Fruit fly (Drosophila melanogaster) whole organism, embryonic: Measurements from ENCODE around the gene Vta1.
A peak's percentile ranks its signal among the peaks of the same experiment; 100 is the strongest.

Experiments used
- Adf1 ChIP-seq: fragments of 200-800 bp; sonication (Bioruptor generic); IDR thresholded peaks from 2 replicates; pipeline ENCODE4 v1.3.6; 2022; ENCODE audit warnings: missing biosample characterization, missing genetic modification characterization
- Bgb ChIP-seq: fragments of 200-800 bp; sonication (Bioruptor generic); IDR thresholded peaks from 2 replicates; pipeline ENCODE4 v1.3.6; 2022; ENCODE audit warnings: missing biosample characterization, missing genetic modification characterization; ENCODE audit not compliant: partially characterized antibody
- Blimp-1 ChIP-seq: fragments of 200-800 bp; sonication (Bioruptor generic); optimal IDR thresholded peaks from 3 replicates; lab custom pipeline; 2018; ENCODE audit warnings: missing biosample characterization, missing genetic modification characterization, mild to moderate bottlenecking, moderate library complexity, missing genetic modification reagents
- CG10321 ChIP-seq: fragments of 200-800 bp; sonication (Bioruptor generic); IDR thresholded peaks from 2 replicates; pipeline ENCODE4 v1.3.6; 2022; ENCODE audit warnings: missing biosample characterization, missing genetic modification characterization
- CG10366 ChIP-seq: fragments of 200-800 bp; sonication (Bioruptor generic); IDR thresholded peaks from 2 replicates; pipeline ENCODE4 v1.3.6; 2022; ENCODE audit warnings: missing biosample characterization, missing genetic modification characterization
- CG10959 ChIP-seq: fragments of 200-800 bp; sonication (Bioruptor generic); IDR thresholded peaks from 2 replicates; pipeline ENCODE4 v1.3.6; 2022; ENCODE audit warnings: missing biosample characterization, missing genetic modification characterization
- CG11247 ChIP-seq: fragments of 200-800 bp; sonication (Bioruptor generic); IDR thresholded peaks from 2 replicates; pipeline ENCODE4 v1.3.6; 2022; ENCODE audit warnings: missing biosample characterization, missing genetic modification characterization
- CG11504 ChIP-seq: fragments of 200-800 bp; sonication (Bioruptor generic); optimal IDR thresholded peaks from 3 replicates; lab custom pipeline; 2019; ENCODE audit warnings: missing biosample characterization, mild to moderate bottlenecking, missing genetic modification characterization, moderate library complexity
- CG11560 ChIP-seq: fragments of 200-800 bp; sonication (Bioruptor generic); IDR thresholded peaks from 3 replicates; pipeline ENCODE4 v1.3.6; 2022; ENCODE audit warnings: missing biosample characterization, missing genetic modification characterization
- CG12155 ChIP-seq: fragments of 200-800 bp; sonication (Bioruptor generic); optimal IDR thresholded peaks from 3 replicates; lab custom pipeline; 2016; ENCODE audit warnings: missing biosample characterization, missing genetic modification characterization
- CG1233 ChIP-seq: fragments of 200-800 bp; sonication (Bioruptor generic); optimal IDR thresholded peaks from 4 replicates; lab custom pipeline; 2018; ENCODE audit warnings: missing biosample characterization, mild to moderate bottlenecking, missing genetic modification characterization
- CG13775 ChIP-seq: fragments of 200-800 bp; sonication (Bioruptor generic); optimal IDR thresholded peaks from 3 replicates; lab custom pipeline; 2017; ENCODE audit warnings: missing biosample characterization, mild to moderate bottlenecking, missing genetic modification characterization
- CG15073 ChIP-seq: fragments of 200-800 bp; sonication (Bioruptor generic); optimal IDR thresholded peaks from 2 replicates; lab custom pipeline; 2016; ENCODE audit warnings: missing biosample characterization, missing genetic modification characterization
- CG17385 ChIP-seq: fragments of 200-800 bp; sonication (Bioruptor generic); optimal IDR thresholded peaks from 3 replicates; lab custom pipeline; 2018; ENCODE audit warnings: missing biosample characterization, mild to moderate bottlenecking, missing genetic modification characterization
- CG17612 ChIP-seq: fragments of 200-800 bp; sonication (Bioruptor generic); IDR thresholded peaks from 2 replicates; pipeline ENCODE4 v1.3.6; 2022; ENCODE audit warnings: missing biosample characterization, missing genetic modification characterization
- CG18011 ChIP-seq: fragments of 200-800 bp; sonication (Bioruptor generic); optimal IDR thresholded peaks from 2 replicates; lab custom pipeline; 2017; ENCODE audit warnings: missing biosample characterization, missing genetic modification characterization, mild to moderate bottlenecking, moderate library complexity, missing genotype
- CG18262 ChIP-seq: fragments of 200-800 bp; optimal IDR thresholded peaks from 3 replicates; lab custom pipeline; 2019; ENCODE audit warnings: missing biosample characterization, mild to moderate bottlenecking, missing genetic modification characterization, moderate library complexity
- CG2678 ChIP-seq: fragments of 200-800 bp; sonication (Bioruptor generic); optimal IDR thresholded peaks from 3 replicates; lab custom pipeline; 2019; ENCODE audit warnings: missing biosample characterization, mild to moderate bottlenecking, missing genetic modification characterization, moderate library complexity
- CG2889 ChIP-seq: fragments of 200-800 bp; sonication (Bioruptor generic); IDR thresholded peaks from 3 replicates; pipeline ENCODE4 v1.3.6; 2022; ENCODE audit warnings: missing biosample characterization, missing genetic modification characterization
- CG30403 ChIP-seq: fragments of 200-800 bp; sonication (Bioruptor generic); optimal IDR thresholded peaks from 3 replicates; lab custom pipeline; 2016; ENCODE audit warnings: missing biosample characterization, missing genetic modification characterization
- CG31441 ChIP-seq: fragments of 200-800 bp; sonication (Bioruptor generic); IDR thresholded peaks from 2 replicates; pipeline ENCODE4 v1.3.6; 2022; ENCODE audit warnings: missing biosample characterization, missing genetic modification characterization
- CG43689 ChIP-seq: fragments of 200-800 bp; sonication (Bioruptor generic); IDR thresholded peaks from 2 replicates; pipeline ENCODE4 v1.3.6; 2022; ENCODE audit warnings: missing biosample characterization, missing genetic modification characterization
- CG6272 ChIP-seq: fragments of 200-800 bp; sonication (Bioruptor generic); IDR thresholded peaks from 2 replicates; pipeline ENCODE4 v1.3.6; 2022; ENCODE audit warnings: missing biosample characterization, missing genetic modification characterization
- CG6683 ChIP-seq: fragments of 200-800 bp; sonication (Bioruptor generic); optimal IDR thresholded peaks from 2 replicates; lab custom pipeline; 2017; ENCODE audit warnings: missing biosample characterization, mild to moderate bottlenecking, missing genetic modification characterization, missing genetic modification reagents
- CG6813 ChIP-seq: fragments of 200-800 bp; sonication (Bioruptor generic); optimal IDR thresholded peaks from 2 replicates; lab custom pipeline; 2017; ENCODE audit warnings: missing biosample characterization, missing genetic modification characterization, mild to moderate bottlenecking, moderate library complexity, missing genetic modification reagents
- CG8944 ChIP-seq: fragments of 200-800 bp; sonication (Bioruptor generic); optimal IDR thresholded peaks from 3 replicates; lab custom pipeline; 2016; ENCODE audit warnings: missing biosample characterization, missing genetic modification characterization
- CG9817 ChIP-seq: fragments of 200-800 bp; sonication (Bioruptor generic); optimal IDR thresholded peaks from 2 replicates; lab custom pipeline; 2018; ENCODE audit warnings: missing biosample characterization, mild to moderate bottlenecking, missing genetic modification characterization, moderate library complexity
- CTCF ChIP-seq: fragments of 200-800 bp; sonication (Bioruptor generic); optimal IDR thresholded peaks from 2 replicates; lab custom pipeline; 2017; ENCODE audit warnings: missing biosample characterization, mild to moderate bottlenecking, missing genetic modification characterization, moderate library complexity
- HLH4C ChIP-seq: fragments of 200-800 bp; sonication (Bioruptor generic); IDR thresholded peaks from 3 replicates; pipeline ENCODE4 v1.3.6; 2022; ENCODE audit warnings: missing biosample characterization, missing genetic modification characterization; ENCODE audit not compliant: partially characterized antibody
- HLH54F ChIP-seq: fragments of 200-800 bp; sonication (Bioruptor generic); optimal IDR thresholded peaks from 3 replicates; lab custom pipeline; 2016; ENCODE audit warnings: missing biosample characterization, missing genetic modification characterization
- HmgD ChIP-seq: fragments of 200-800 bp; sonication (Bioruptor generic); optimal IDR thresholded peaks from 3 replicates; lab custom pipeline; 2016; ENCODE audit warnings: missing biosample characterization, missing genetic modification characterization
- Lhr ChIP-seq: fragments of 200-800 bp; sonication (Bioruptor generic); optimal IDR thresholded peaks from 3 replicates; lab custom pipeline; 2017; ENCODE audit warnings: mild to moderate bottlenecking, missing biosample characterization, missing genetic modification reagents, missing genetic modification characterization
- Max ChIP-seq: fragments of 200-800 bp; sonication (Bioruptor generic); optimal IDR thresholded peaks from 2 replicates; lab custom pipeline; 2016; ENCODE audit warnings: missing biosample characterization, mild to moderate bottlenecking, missing genetic modification characterization
- Oli ChIP-seq: fragments of 200-800 bp; sonication (Bioruptor generic); optimal IDR thresholded peaks from 2 replicates; lab custom pipeline; 2018; ENCODE audit warnings: missing biosample characterization, mild to moderate bottlenecking, missing genetic modification characterization, moderate library complexity
- Rfx ChIP-seq: fragments of 200-800 bp; sonication (Bioruptor generic); IDR thresholded peaks from 2 replicates; pipeline ENCODE4 v1.3.6; 2022; ENCODE audit warnings: missing biosample characterization, missing genetic modification characterization
- Six4 ChIP-seq: fragments of 200-800 bp; sonication (Bioruptor generic); optimal IDR thresholded peaks from 2 replicates; lab custom pipeline; 2016; ENCODE audit warnings: missing biosample characterization, missing genetic modification characterization
- Stat92E ChIP-seq, 3 experiments: fragments of >200 bp in 2 of 3; fragments of 200-800 bp in 1 of 3; sonication (Bioruptor generic) in 1 of 3; optimal IDR thresholded peaks; 2 replicates each; lab custom pipeline; 2017 to 2019; ENCODE audit warnings: missing biosample characterization in 3 of 3, missing genetic modification characterization in 3 of 3, mild to moderate bottlenecking in 1 of 3, moderate library complexity in 1 of 3
- bowl ChIP-seq: fragments of 200-800 bp; sonication (Bioruptor generic); IDR thresholded peaks from 2 replicates; pipeline ENCODE4 v1.3.6; 2022; ENCODE audit warnings: missing biosample characterization, missing genetic modification characterization
- cato ChIP-seq: fragments of 200-800 bp; sonication (Bioruptor generic); optimal IDR thresholded peaks from 2 replicates; lab custom pipeline; 2016; ENCODE audit warnings: missing biosample characterization, missing genetic modification characterization, borderline replicate concordance
- cg ChIP-seq: fragments of 200-800 bp; sonication (Bioruptor generic); optimal IDR thresholded peaks from 3 replicates; lab custom pipeline; 2019; ENCODE audit warnings: missing biosample characterization, mild to moderate bottlenecking, missing genetic modification characterization, moderate library complexity
- cwo ChIP-seq: fragments of 200-800 bp; sonication (Bioruptor generic); optimal IDR thresholded peaks from 3 replicates; lab custom pipeline; 2017; ENCODE audit warnings: missing biosample characterization, missing genetic modification characterization, mild to moderate bottlenecking, moderate library complexity, missing genetic modification reagents
- eve ChIP-seq, 2 experiments: fragments of >200 bp; optimal IDR thresholded peaks; 2 replicates each; lab custom pipeline; 2017; ENCODE audit warnings: missing biosample characterization in 2 of 2, missing genetic modification characterization in 2 of 2
- kah ChIP-seq: fragments of 200-800 bp; sonication (Bioruptor generic); optimal IDR thresholded peaks from 2 replicates; lab custom pipeline; 2018; ENCODE audit warnings: missing biosample characterization, mild to moderate bottlenecking, missing genetic modification characterization
- klu ChIP-seq: fragments of 200-800 bp; sonication (Bioruptor generic); IDR thresholded peaks from 2 replicates; pipeline ENCODE4 v1.3.6; 2022; ENCODE audit warnings: missing biosample characterization, missing genetic modification characterization
- peb ChIP-seq: fragments of 200-800 bp; sonication (Bioruptor generic); IDR thresholded peaks from 2 replicates; pipeline ENCODE4 v1.3.6; 2022; ENCODE audit warnings: missing biosample characterization, missing genetic modification characterization
- pfk ChIP-seq: fragments of 200-800 bp; sonication (Bioruptor generic); optimal IDR thresholded peaks from 2 replicates; lab custom pipeline; 2018; ENCODE audit warnings: missing biosample characterization, mild to moderate bottlenecking, missing genetic modification characterization, moderate library complexity
- pho ChIP-seq: fragments of 200-800 bp; sonication (Bioruptor generic); optimal IDR thresholded peaks from 2 replicates; lab custom pipeline; 2016; ENCODE audit warnings: missing biosample characterization, missing genetic modification characterization
- slbo ChIP-seq: fragments of 200-800 bp; sonication (Bioruptor generic); IDR thresholded peaks from 2 replicates; pipeline ENCODE4 v1.3.6; 2022; ENCODE audit warnings: missing biosample characterization, missing genetic modification characterization
- sqz ChIP-seq: fragments of 200-800 bp; sonication (Bioruptor generic); optimal IDR thresholded peaks from 3 replicates; lab custom pipeline; 2018; ENCODE audit warnings: missing biosample characterization, mild to moderate bottlenecking, missing genetic modification characterization
- vvl ChIP-seq: fragments of 200-800 bp; sonication (Bioruptor generic); IDR thresholded peaks from 2 replicates; pipeline ENCODE4 v1.3.6; 2022; ENCODE audit warnings: missing biosample characterization, missing genetic modification characterization

Gene Vta1

dm6 chr3L:1639185-1639812, 13.4 kb downstream of the Vta1 start, which contains the start of the genes Mettl2 and Bgb (continued):
- TF ChIP-seq CG10959 (GFP tag; lab: Robert Waterston, UW) (peak; percentile 67), Oli (tag; lab: Kevin White, UChicago) (peak; percentile 66), cg (GFP tag; lab: Kevin White, UChicago) (no peak), CG9817 (tag; lab: Kevin White, UChicago) (peak; percentile 87), CG12155 (GFP tag; lab: Kevin White, UChicago) (peak; percentile 81), CG17385 (GFP tag; lab: Kevin White, UChicago) (no peak), CG43689 (GFP tag; lab: Robert Waterston, UW) (no peak), CG6683 (GFP tag; lab: Kevin White, UChicago) (peak; percentile 26), CTCF (GFP tag; lab: Kevin White, UChicago) (no peak), CG11560 (tag; lab: Robert Waterston, UW) (peak; percentile 71), CG8944 (GFP tag; lab: Kevin White, UChicago) (peak; percentile 73), Stat92E (GFP tag; optimal IDR thresholded peaks at IDR 0.05; lab: Kevin White, UChicago) (no peak), kah (GFP tag; lab: Kevin White, UChicago) (no peak), pfk (GFP tag; lab: Kevin White, UChicago) (no peak), CG31441 (GFP tag; lab: Robert Waterston, UW) (peak; percentile 74), CG15073 (no peak), HLH4C (GFP tag; lab: Robert Waterston, UW) (peak; percentile 56; the same call in 2 of the 3 replicates), vvl (GFP tag; lab: Robert Waterston, UW) (peak; percentile 81), peb (GFP tag; lab: Robert Waterston, UW) (peak; percentile 38; the same call in 1 of the 2 replicates), Max (peak; percentile 60), CG2678 (tag; lab: Kevin White, UChicago) (peak; percentile 85), klu (GFP tag; lab: Robert Waterston, UW) (peak; percentile 86), CG30403 (peak; percentile 92), cwo (GFP tag; lab: Kevin White, UChicago) (peak; percentile 53), CG13775 (GFP tag; lab: Kevin White, UChicago) (peak; percentile 80), slbo (peak; percentile 89), eve (GFP tag; optimal IDR thresholded peaks at IDR 0.05; lab: Kevin White, UChicago) (no peak), HLH54F (GFP tag; lab: Kevin White, UChicago) (peak; percentile 81), CG11504 (no peak), CG1233 (GFP tag; lab: Kevin White, UChicago) (peak; percentile 71), cato (peak; percentile 66), CG10321 (GFP tag; lab: Robert Waterston, UW) (no peak), CG18011 (peak; percentile 36), CG6272 (GFP tag; lab: Robert Waterston, UW) (peak; percentile 89), CG18262 (peak; percentile 72), Six4 (GFP tag; lab: Kevin White, UChicago) (peak; percentile 63), HmgD (peak; percentile 53), Rfx (GFP tag; lab: Robert Waterston, UW) (peak; percentile 90), Blimp-1 (GFP tag; lab: Kevin White, UChicago) (no peak), CG17612 (GFP tag; lab: Robert Waterston, UW) (peak; percentile 69), Lhr (GFP tag; lab: Kevin White, UChicago) (no peak), CG10366 (GFP tag; lab: Robert Waterston, UW) (peak; percentile 69), pho (GFP tag; lab: Kevin White, UChicago) (peak; percentile 84), sqz (GFP tag; lab: Kevin White, UChicago) (no peak), CG11247 (peak; percentile 68), Bgb (GFP tag; lab: Robert Waterston, UW) (peak; percentile 88), bowl (no peak), CG6813 (GFP tag; lab: Kevin White, UChicago) (no peak), CG2889 (GFP tag; lab: Robert Waterston, UW) (peak; percentile 47; the same call in 1 of the 3 replicates), Adf1 (GFP tag; lab: Robert Waterston, UW) (no peak)
